Fruit fly (Drosophila melanogaster) whole organism, embryonic: ENCODE results near the gene CG1632.
A peak's percentile ranks its signal among the peaks of the same experiment; 100 is the strongest.

Experiments used
- BtbVII ChIP-seq: fragments of 200-800 bp; sonication (Bioruptor generic); optimal IDR thresholded peaks from 3 replicates; lab custom pipeline; 2017; ENCODE audit warnings: missing biosample characterization, mild to moderate bottlenecking, missing genetic modification characterization
- CG10209 ChIP-seq: fragments of 200-800 bp; sonication (Bioruptor generic); optimal IDR thresholded peaks from 3 replicates; lab custom pipeline; 2017; ENCODE audit warnings: missing biosample characterization, mild to moderate bottlenecking, missing genetic modification characterization, missing genetic modification reagents
- CG12071 ChIP-seq: fragments of 200-800 bp; sonication (Bioruptor generic); optimal IDR thresholded peaks from 3 replicates; lab custom pipeline; 2018; ENCODE audit warnings: missing biosample characterization, mild to moderate bottlenecking, missing genetic modification characterization
- CG12104 ChIP-seq: fragments of 200-800 bp; sonication (Bioruptor generic); optimal IDR thresholded peaks from 3 replicates; lab custom pipeline; 2016; ENCODE audit warnings: missing biosample characterization, missing genetic modification characterization
- CG12769 ChIP-seq: fragments of 200-800 bp; sonication (Bioruptor generic); optimal IDR thresholded peaks from 2 replicates; lab custom pipeline; 2019; ENCODE audit warnings: missing biosample characterization, mild to moderate bottlenecking, missing genetic modification characterization, moderate library complexity
- CG14667 ChIP-seq: fragments of 200-800 bp; sonication (Bioruptor generic); IDR thresholded peaks from 2 replicates; pipeline ENCODE4 v1.3.6; 2022; ENCODE audit warnings: missing biosample characterization, missing genetic modification characterization
- CG15696 ChIP-seq: fragments of 200-800 bp; sonication (Bioruptor generic); optimal IDR thresholded peaks from 2 replicates; lab custom pipeline; 2019; ENCODE audit warnings: missing biosample characterization, mild to moderate bottlenecking, missing genetic modification characterization, moderate library complexity
- CG1602 ChIP-seq: fragments of 200-800 bp; sonication (Bioruptor generic); optimal IDR thresholded peaks from 3 replicates; lab custom pipeline; 2016; ENCODE audit warnings: missing biosample characterization, missing genetic modification characterization
- CG1647 ChIP-seq: fragments of 200-800 bp; sonication (Bioruptor generic); optimal IDR thresholded peaks from 3 replicates; lab custom pipeline; 2016; ENCODE audit warnings: missing biosample characterization, missing genetic modification characterization
- CG17385 ChIP-seq: fragments of 200-800 bp; sonication (Bioruptor generic); optimal IDR thresholded peaks from 3 replicates; lab custom pipeline; 2018; ENCODE audit warnings: missing biosample characterization, mild to moderate bottlenecking, missing genetic modification characterization
- CG18599 ChIP-seq: fragments of 200-800 bp; sonication (Bioruptor generic); optimal IDR thresholded peaks from 3 replicates; lab custom pipeline; 2017; ENCODE audit warnings: missing biosample characterization, missing genetic modification characterization, mild to moderate bottlenecking, moderate library complexity, missing genetic modification reagents
- CG2116 ChIP-seq: fragments of 200-800 bp; sonication (Bioruptor generic); optimal IDR thresholded peaks from 3 replicates; lab custom pipeline; 2018; ENCODE audit warnings: missing biosample characterization, mild to moderate bottlenecking, missing genetic modification characterization
- CG34422 ChIP-seq: fragments of 200-800 bp; sonication (Bioruptor generic); IDR thresholded peaks from 3 replicates; pipeline ENCODE4 v1.3.6; 2022; ENCODE audit warnings: missing biosample characterization, missing genetic modification characterization
- CG4360 ChIP-seq: fragments of 200-800 bp; sonication (Bioruptor generic); IDR thresholded peaks from 2 replicates; pipeline ENCODE4 v1.3.6; 2022; ENCODE audit warnings: missing biosample characterization, missing genetic modification characterization
- CG4707 ChIP-seq: fragments of 200-800 bp; sonication (Bioruptor generic); optimal IDR thresholded peaks from 2 replicates; lab custom pipeline; 2018; ENCODE audit warnings: missing biosample characterization, mild to moderate bottlenecking, missing genetic modification characterization, moderate library complexity
- CG6813 ChIP-seq: fragments of 200-800 bp; sonication (Bioruptor generic); optimal IDR thresholded peaks from 2 replicates; lab custom pipeline; 2017; ENCODE audit warnings: missing biosample characterization, missing genetic modification characterization, mild to moderate bottlenecking, moderate library complexity, missing genetic modification reagents
- CG7372 ChIP-seq: fragments of 200-800 bp; sonication (Bioruptor generic); IDR thresholded peaks from 2 replicates; pipeline ENCODE4 v1.3.6; 2022; ENCODE audit warnings: missing biosample characterization, missing genetic modification characterization
- CG7745 ChIP-seq: fragments of 200-800 bp; sonication (Bioruptor generic); optimal IDR thresholded peaks from 2 replicates; lab custom pipeline; 2018; ENCODE audit warnings: missing biosample characterization, mild to moderate bottlenecking, missing genetic modification characterization, moderate library complexity
- Camta ChIP-seq: fragments of 200-800 bp; sonication (Bioruptor generic); optimal IDR thresholded peaks from 2 replicates; lab custom pipeline; 2016; ENCODE audit warnings: missing biosample characterization, missing genetic modification characterization
- H2.0 ChIP-seq: fragments of 200-800 bp; sonication (Bioruptor generic); IDR thresholded peaks from 2 replicates; pipeline ENCODE4 v1.3.6; 2022; ENCODE audit warnings: missing biosample characterization, missing genetic modification characterization
- Hr51 ChIP-seq, 2 experiments: fragments of 200-800 bp; sonication (Bioruptor generic); optimal IDR thresholded peaks; 2 replicates in 1 of 2; 3 replicates in 1 of 2; lab custom pipeline; 2016 to 2018; ENCODE audit warnings: missing biosample characterization in 2 of 2, missing genetic modification characterization in 2 of 2, mild to moderate bottlenecking in 1 of 2, moderate library complexity in 1 of 2
- Lim3 ChIP-seq: fragments of 200-800 bp; sonication (Bioruptor generic); IDR thresholded peaks from 2 replicates; pipeline ENCODE4 v1.3.6; 2022; ENCODE audit warnings: missing biosample characterization, missing genetic modification characterization
- PHDP ChIP-seq: fragments of 200-800 bp; sonication (Bioruptor generic); optimal IDR thresholded peaks from 3 replicates; lab custom pipeline; 2018; ENCODE audit warnings: missing biosample characterization, mild to moderate bottlenecking, missing genetic modification characterization, moderate library complexity
- Pdp1 ChIP-seq, 2 experiments: fragments of 200-800 bp; sonication (Bioruptor generic); optimal IDR thresholded peaks; 3 replicates each; lab custom pipeline; 2016; ENCODE audit warnings: missing biosample characterization in 2 of 2, missing genetic modification characterization in 2 of 2, mild to moderate bottlenecking in 1 of 2, moderate library complexity in 1 of 2
- Sry-δ ChIP-seq: fragments of 200-800 bp; sonication (Bioruptor generic); optimal IDR thresholded peaks from 2 replicates; lab custom pipeline; 2016; ENCODE audit warnings: missing biosample characterization, missing genetic modification characterization
- amos ChIP-seq: fragments of 200-800 bp; sonication (Bioruptor generic); IDR thresholded peaks from 2 replicates; pipeline ENCODE4 v1.3.6; 2022; ENCODE audit warnings: missing biosample characterization, missing genetic modification characterization; ENCODE audit not compliant: partially characterized antibody
- danr ChIP-seq: fragments of 200-800 bp; sonication (Bioruptor generic); IDR thresholded peaks from 2 replicates; pipeline ENCODE4 v1.3.6; 2022; ENCODE audit warnings: missing biosample characterization, missing genetic modification characterization
- dysf ChIP-seq: fragments of 200-800 bp; sonication (Bioruptor generic); IDR thresholded peaks from 3 replicates; pipeline ENCODE4 v1.3.6; 2022; ENCODE audit warnings: missing biosample characterization, missing genetic modification characterization
- gcm ChIP-seq: fragments of 200-800 bp; sonication (Bioruptor generic); optimal IDR thresholded peaks from 2 replicates; lab custom pipeline; 2019; ENCODE audit warnings: missing biosample characterization, mild to moderate bottlenecking, missing genetic modification characterization, moderate library complexity
- hbn ChIP-seq: fragments of 200-800 bp; sonication (Bioruptor generic); IDR thresholded peaks from 2 replicates; pipeline ENCODE4 v1.3.6; 2022; ENCODE audit warnings: missing biosample characterization, missing genetic modification characterization; ENCODE audit not compliant: partially characterized antibody
- her ChIP-seq: fragments of 200-800 bp; sonication (Bioruptor generic); optimal IDR thresholded peaks from 2 replicates; lab custom pipeline; 2016; ENCODE audit warnings: missing biosample characterization, missing genetic modification characterization
- hkb ChIP-seq, 2 experiments: fragments of 200-800 bp in 1 of 2; fragments of >200 bp in 1 of 2; sonication (Bioruptor generic) in 1 of 2; IDR thresholded peaks in 1 of 2; optimal IDR thresholded peaks in 1 of 2; 2 replicates each; pipeline versions ENCODE4 v1.3.6 to Lab custom; 2017 to 2022; ENCODE audit warnings: missing biosample characterization in 1 of 2, missing genetic modification characterization in 1 of 2
- ind ChIP-seq: fragments of 200-800 bp; sonication (Bioruptor generic); optimal IDR thresholded peaks from 3 replicates; lab custom pipeline; 2016; ENCODE audit warnings: missing biosample characterization, missing genetic modification characterization
- jumu ChIP-seq: fragments of 200-800 bp; sonication (Bioruptor generic); optimal IDR thresholded peaks from 3 replicates; lab custom pipeline; 2016; ENCODE audit warnings: missing biosample characterization, missing genetic modification characterization
- kay ChIP-seq: fragments of 200-800 bp; sonication (Bioruptor generic); optimal IDR thresholded peaks from 2 replicates; lab custom pipeline; 2016; ENCODE audit warnings: missing biosample characterization, missing genetic modification characterization
- lbe ChIP-seq: fragments of 200-800 bp; sonication (Bioruptor generic); optimal IDR thresholded peaks from 2 replicates; lab custom pipeline; 2016; ENCODE audit warnings: missing biosample characterization, mild to moderate bottlenecking, missing genetic modification characterization
- lmd ChIP-seq: fragments of 200-800 bp; sonication (Bioruptor generic); IDR thresholded peaks from 2 replicates; pipeline ENCODE4 v1.3.6; 2022; ENCODE audit warnings: missing biosample characterization, missing genetic modification characterization
- mld ChIP-seq: fragments of 200-800 bp; sonication (Bioruptor generic); IDR thresholded peaks from 3 replicates; pipeline ENCODE4 v1.3.6; 2022; ENCODE audit warnings: missing biosample characterization, missing genetic modification characterization; ENCODE audit not compliant: partially characterized antibody
- pan ChIP-seq, 4 experiments: fragments of >200 bp in 3 of 4; fragments of 200-800 bp in 1 of 4; sonication (Bioruptor generic) in 1 of 4; optimal IDR thresholded peaks in 3 of 4; IDR thresholded peaks in 1 of 4; 2 replicates each; pipeline versions ENCODE4 v1.3.6 to Lab custom; 2017 to 2022; ENCODE audit warnings: missing biosample characterization in 2 of 4, missing genetic modification characterization in 2 of 4, mixed read lengths in 1 of 4
- pho ChIP-seq: fragments of 200-800 bp; sonication (Bioruptor generic); optimal IDR thresholded peaks from 2 replicates; lab custom pipeline; 2016; ENCODE audit warnings: missing biosample characterization, missing genetic modification characterization
- pros ChIP-seq: fragments of 200-800 bp; sonication (Bioruptor generic); optimal IDR thresholded peaks from 3 replicates; lab custom pipeline; 2019; ENCODE audit warnings: missing biosample characterization, mild to moderate bottlenecking, missing genetic modification characterization, moderate library complexity
- scrt ChIP-seq: fragments of 200-800 bp; sonication (Bioruptor generic); optimal IDR thresholded peaks from 2 replicates; lab custom pipeline; 2018; ENCODE audit warnings: missing biosample characterization, mild to moderate bottlenecking, missing genetic modification characterization, moderate library complexity
- sens ChIP-seq: fragments of 200-800 bp; sonication (Bioruptor generic); peaks from one replicate; lab custom pipeline; 2016; ENCODE audit warnings: missing biosample characterization, missing genetic modification characterization
- tgo ChIP-seq: fragments of 200-800 bp; sonication (Bioruptor generic); IDR thresholded peaks from 3 replicates; pipeline ENCODE4 v1.3.6; 2022; ENCODE audit warnings: missing biosample characterization, missing genetic modification characterization
- vnd ChIP-seq: fragments of 200-800 bp; sonication (Bioruptor generic); IDR thresholded peaks from 3 replicates; pipeline ENCODE4 v1.3.6; 2022; ENCODE audit warnings: missing biosample characterization, missing genetic modification characterization; ENCODE audit not compliant: partially characterized antibody
- wek ChIP-seq: fragments of 200-800 bp; sonication (Bioruptor generic); optimal IDR thresholded peaks from 3 replicates; lab custom pipeline; 2018; ENCODE audit warnings: missing biosample characterization, mild to moderate bottlenecking, missing genetic modification characterization, moderate library complexity
- yki ChIP-seq: fragments of >200 bp; optimal IDR thresholded peaks from 3 replicates; lab custom pipeline; 2018
- zfh1 ChIP-seq: fragments of 200-800 bp; sonication (Bioruptor generic); IDR thresholded peaks from 3 replicates; pipeline ENCODE4 v1.3.6; 2022; ENCODE audit warnings: missing biosample characterization, missing genetic modification characterization

Gene CG1632

dm6 chrX:8229918-8230699, 22.4 kb upstream of the CG1632 start (continued):
- TF ChIP-seq pros (GFP tag; lab: Kevin White, UChicago) (no peak), CG10209 (GFP tag; lab: Kevin White, UChicago) (peak; percentile 66), Sry-δ (GFP tag; lab: Kevin White, UChicago) (peak; percentile 11), CG14667 (GFP tag; lab: Robert Waterston, UW) (no peak), sens (GFP tag; lab: Kevin White, UChicago) (peak; percentile 93), CG6813 (GFP tag; lab: Kevin White, UChicago) (peak; percentile 83), PHDP (tag; lab: Kevin White, UChicago) (peak; percentile 55), CG15696 (peak; percentile 71), CG7372 (GFP tag; lab: Robert Waterston, UW) (no peak), tgo (no peak), CG12071 (GFP tag; lab: Kevin White, UChicago) (peak; percentile 83), CG34422 (no peak), CG2116 (GFP tag; lab: Kevin White, UChicago) (peak; percentile 32), Camta (GFP tag; lab: Kevin White, UChicago) (peak; percentile 43), CG12769 (tag; lab: Kevin White, UChicago) (peak; percentile 25), hkb (optimal IDR thresholded peaks at IDR 0.05; lab: Kevin White, UChicago) (no peak), hkb (GFP tag; IDR thresholded peaks at IDR 0.05; lab: Robert Waterston, UW) (0 out of 2 replicates have a peak, but pooled peaks have one; percentile 22), hbn (GFP tag; lab: Robert Waterston, UW) (no peak), H2.0 (GFP tag; lab: Robert Waterston, UW) (no peak), CG17385 (GFP tag; lab: Kevin White, UChicago) (peak; percentile 41), CG4707 (GFP tag; lab: Kevin White, UChicago) (peak; percentile 52), BtbVII (peak; percentile 69), lbe (GFP tag; lab: Kevin White, UChicago) (peak; percentile 10), CG12104 (GFP tag; lab: Kevin White, UChicago) (peak; percentile 41), CG7745 (peak; percentile 39), CG1647 (GFP tag; lab: Kevin White, UChicago) (peak; percentile 15), wek (GFP tag; lab: Kevin White, UChicago) (peak; percentile 77), CG1602 (GFP tag; lab: Kevin White, UChicago) (peak; percentile 17), lmd (GFP tag; lab: Robert Waterston, UW) (no peak), pho (GFP tag; lab: Kevin White, UChicago) (peak; percentile 25), kay (peak; percentile 33), ind (GFP tag; lab: Kevin White, UChicago) (no peak), yki (lab: Kevin White, UChicago) (no peak), amos (GFP tag; lab: Robert Waterston, UW) (no peak), CG18599 (GFP tag; lab: Kevin White, UChicago) (peak; percentile 74), mld (GFP tag; lab: Robert Waterston, UW) (no peak), her (peak; percentile 27), pan (optimal IDR thresholded peaks at IDR 0.05; lab: Kevin White, UChicago) (no peak), pan (GFP tag; optimal IDR thresholded peaks at IDR 0.05 in 1 of 2, IDR thresholded peaks at IDR 0.05 in 1 of 2) (no peak), CG4360 (GFP tag; lab: Robert Waterston, UW) (no peak), Lim3 (GFP tag; lab: Robert Waterston, UW) (no peak), danr (GFP tag; lab: Robert Waterston, UW) (no peak), jumu (GFP tag; lab: Kevin White, UChicago) (peak; percentile 46), Hr51 (GFP tag; optimal IDR thresholded peaks at IDR 0.05; lab: Kevin White, UChicago) (no peak), zfh1 (0 out of 3 replicates have a peak, but pooled peaks have one; percentile 32), vnd (no peak), gcm (GFP tag; lab: Kevin White, UChicago) (peak; percentile 39), scrt (peak; percentile 36), Pdp1 (GFP tag; optimal IDR thresholded peaks at IDR 0.05; lab: Kevin White, UChicago) (peak in 1 of 2 experiments; percentile 31), dysf (no peak)
